Worm (Caenorhabditis elegans): ENCODE data around the gene W01H2.2.
A peak's percentile ranks its signal among the peaks of the same experiment; 100 is the strongest.

Gene W01H2.2

DNA sequence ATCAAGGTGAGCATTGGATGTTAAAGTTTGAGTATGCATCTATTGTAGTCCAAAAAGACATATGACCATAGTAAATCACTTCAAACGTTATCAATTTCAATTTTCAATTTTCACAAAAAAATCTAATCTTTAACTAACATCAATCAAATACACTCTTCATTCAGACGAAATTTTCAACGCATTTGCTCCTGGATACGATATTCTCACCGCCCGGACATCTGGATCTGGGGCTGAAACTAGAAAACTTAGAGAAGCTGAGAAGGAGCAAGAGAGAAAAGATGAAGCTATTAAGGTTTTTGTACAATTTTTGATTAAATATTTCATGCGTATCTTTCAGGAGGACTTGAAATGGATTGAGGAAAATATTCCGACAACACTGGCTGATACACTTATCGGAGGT lies 45.6 kb upstream of the W01H2.2 start:
- TF ChIP-seq ceh-40 (GFP tag; IDR thresholded peaks at IDR 0.05), result no peak
- TF ChIP-seq nhr-90 (tag; optimal IDR thresholded peaks at IDR 0.05), result no peak
- no peak for TF ChIP-seq bed-2 (GFP tag; IDR thresholded peaks at IDR 0.05)
- TF ChIP-seq fkh-3 (tag; optimal IDR thresholded peaks at IDR 0.05), result no peak
- no peak for TF ChIP-seq ztf-3 (GFP tag; optimal IDR thresholded peaks at IDR 0.05)
- TF ChIP-seq madf-8 (GFP tag; conservative IDR thresholded peaks at IDR 0.05), result no peak
- no peak for TF ChIP-seq mxl-1 (tag; optimal IDR thresholded peaks at IDR 0.05)

DNA sequence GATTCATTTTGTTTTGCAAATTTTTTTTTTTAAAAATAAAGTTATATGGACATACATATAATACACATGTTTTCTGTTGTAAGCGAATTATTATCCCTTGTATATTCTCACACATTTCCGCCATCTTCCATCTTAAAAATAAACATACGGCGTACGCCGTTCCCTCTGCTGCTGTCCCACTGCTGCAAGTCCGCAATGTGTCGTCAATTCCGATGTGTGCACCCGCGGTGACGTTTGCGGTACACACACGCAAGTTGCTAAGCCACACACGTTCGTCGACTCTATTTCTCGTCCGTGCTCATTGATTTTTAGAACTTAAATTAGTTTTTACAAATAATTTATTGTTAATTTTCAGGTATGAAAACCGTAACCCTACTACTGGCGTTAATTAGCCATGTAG lies 42.0 kb upstream of the W01H2.2 start, which contains the start of gene C52B9.4:
C52B9.4 (plus strand) TSS at position 356 of the 400 bp plus-strand sequence.
- peak in 1 of 2 experiments; percentile 8 for TF ChIP-seq let-607 (tag; optimal IDR thresholded peaks at IDR 0.05)
- peak; percentile 16 for TF ChIP-seq nhr-80 (tag; optimal IDR thresholded peaks at IDR 0.05)
- peak; percentile 56; the same call in 1 of the 2 replicates for TF ChIP-seq hmg-1.2 (GFP tag; IDR thresholded peaks at IDR 0.05)
- TF ChIP-seq attf-5 (GFP tag; optimal IDR thresholded peaks at IDR 0.05), result peak; percentile 19
- TF ChIP-seq lin-40 (tag; optimal IDR thresholded peaks at IDR 0.05), result peak; percentile 28
- TF ChIP-seq rpc-1 (optimal IDR thresholded peaks at IDR 0.05), result no peak
- no peak for TF ChIP-seq rpc-1 (tag; optimal IDR thresholded peaks at IDR 0.05)
- no peak for TF ChIP-seq chd-7 (tag; optimal IDR thresholded peaks at IDR 0.05)
- TF ChIP-seq ztf-18 (tag; optimal IDR thresholded peaks at IDR 0.05), result no peak
- TF ChIP-seq aptf-2 (GFP tag; conservative IDR thresholded peaks at IDR 0.05), result 0 out of 2 replicates have a peak, but pooled peaks have one; percentile 47

DNA sequence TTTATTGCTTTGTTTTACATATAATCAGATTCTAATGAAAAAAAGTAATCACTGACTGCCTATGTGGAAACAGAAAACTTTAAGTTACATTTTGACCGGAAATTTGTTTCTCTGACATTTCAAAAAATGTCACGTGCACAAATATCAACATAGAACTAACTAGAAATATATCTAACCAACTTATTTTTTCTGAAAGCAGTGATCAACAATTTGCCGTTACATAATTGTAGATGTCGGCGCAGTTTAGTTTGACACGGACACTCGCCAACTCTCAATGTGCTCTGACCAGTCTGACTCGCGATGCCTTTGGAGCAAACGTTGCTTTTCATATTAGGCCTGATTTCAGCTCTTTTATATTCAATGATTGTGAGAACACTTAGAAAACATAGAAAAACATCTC lies 38.5 kb upstream of the W01H2.2 start, which contains the start of gene srv-6:
srv-6 (plus strand) TSS at position 301 of the 400 bp plus-strand sequence.
- no peak for TF ChIP-seq nfya-1 (tag; optimal IDR thresholded peaks at IDR 0.05; ENCODE audit: borderline replicate concordance, insufficient read depth)
- no peak for TF ChIP-seq xnd-1 (tag; optimal IDR thresholded peaks at IDR 0.05)
- no peak for TF ChIP-seq pha-4 (tag; optimal IDR thresholded peaks at IDR 0.05)
- TF ChIP-seq rec-8 (tag; optimal IDR thresholded peaks at IDR 0.05), result no peak
- TF ChIP-seq ceh-27 (GFP tag; optimal IDR thresholded peaks at IDR 0.05), result no peak
- TF ChIP-seq lin-26 (GFP tag; IDR thresholded peaks at IDR 0.05), result no peak
- TF ChIP-seq F39B2.1 (GFP tag; IDR thresholded peaks at IDR 0.05), result no peak
- no peak for TF ChIP-seq mes-4 (tag; optimal IDR thresholded peaks at IDR 0.05)
- no peak for TF ChIP-seq ztf-22 (GFP tag; optimal IDR thresholded peaks at IDR 0.05)
- TF ChIP-seq sea-2 (GFP tag; IDR thresholded peaks at IDR 0.05), result no peak
- TF ChIP-seq fkh-3 (tag; optimal IDR thresholded peaks at IDR 0.05), result no peak
- no peak for TF ChIP-seq F52B5.7 (tag; optimal IDR thresholded peaks at IDR 0.05)
- TF ChIP-seq nhr-80 (tag; optimal IDR thresholded peaks at IDR 0.05), result no peak
- no peak for TF ChIP-seq nhr-27 (tag; optimal IDR thresholded peaks at IDR 0.05)
- TF ChIP-seq lag-1 (GFP tag; IDR thresholded peaks at IDR 0.05), result no peak
- no peak for TF ChIP-seq hrde-1 (tag; optimal IDR thresholded peaks at IDR 0.05; ENCODE audit: borderline replicate concordance)
- TF ChIP-seq repo-1 (tag; optimal IDR thresholded peaks at IDR 0.05), result no peak
- no peak for TF ChIP-seq chd-7 (tag; optimal IDR thresholded peaks at IDR 0.05)

- TF ChIP-seq dpff-1 (tag; optimal IDR thresholded peaks at IDR 0.05), result no peak
- TF ChIP-seq egrh-3 (GFP tag; IDR thresholded peaks at IDR 0.05), result peak; percentile 71
- no peak for TF ChIP-seq ztf-28 (GFP tag; IDR thresholded peaks at IDR 0.05)
- no peak for TF ChIP-seq madf-3 (GFP tag; IDR thresholded peaks at IDR 0.05)
- TF ChIP-seq F22D6.2 (tag; optimal IDR thresholded peaks at IDR 0.05), result no peak
- TF ChIP-seq ztf-26 (tag; optimal IDR thresholded peaks at IDR 0.05), result no peak
These were observed 37.1 kb upstream of the W01H2.2 start for ce11 chrX:4255366-4255765.
